Fruit fly (Drosophila melanogaster): ENCODE measurements around the gene HisCl1.

HisCl1 gene

DNA sequence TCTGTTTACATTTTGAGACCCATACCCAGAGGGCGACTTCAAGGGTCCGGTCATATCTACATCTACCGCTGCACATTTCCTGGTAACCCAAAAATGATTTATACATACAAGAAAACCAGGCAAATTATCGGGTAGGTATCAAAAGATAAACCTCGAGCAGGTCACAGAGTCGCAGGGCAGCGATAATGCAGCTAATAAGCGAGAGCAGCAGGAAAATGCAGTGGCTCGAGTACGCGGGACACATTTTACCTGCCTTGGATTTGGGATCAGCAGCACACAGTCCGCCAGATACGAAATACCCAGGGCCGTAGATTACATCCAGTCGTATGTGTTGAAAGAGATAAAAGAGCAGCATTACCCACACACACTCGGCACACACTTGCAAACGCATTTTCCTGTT, 11.8 kb upstream of the HisCl1 start:
- no peak for TF ChIP-seq Ets21C (GFP tag; optimal IDR thresholded peaks at IDR 0.05)
- TF ChIP-seq CG8319 (GFP tag; optimal IDR thresholded peaks at IDR 0.05) = no peak
- no peak for TF ChIP-seq salr (GFP tag; optimal IDR thresholded peaks at IDR 0.05)
- no peak for TF ChIP-seq CG31627 (GFP tag; optimal IDR thresholded peaks at IDR 0.05)
- no peak for TF ChIP-seq CG6854 (GFP tag; optimal IDR thresholded peaks at IDR 0.05)
- TF ChIP-seq lz (GFP tag; optimal IDR thresholded peaks at IDR 0.05) = no peak
- TF ChIP-seq CG10631 (GFP tag; optimal IDR thresholded peaks at IDR 0.05) = no peak
- no peak for TF ChIP-seq Hr4 (GFP tag; optimal IDR thresholded peaks at IDR 0.05)
- TF ChIP-seq Hr38 (GFP tag; optimal IDR thresholded peaks at IDR 0.05) = no peak
- TF ChIP-seq fd59A (GFP tag; optimal IDR thresholded peaks at IDR 0.05) = no peak

dm6 chr3R:11776068-11776767, 10.8 kb upstream of the HisCl1 start:
- TF ChIP-seq fd85E (GFP tag; optimal IDR thresholded peaks at IDR 0.05) (no peak), salr (GFP tag; optimal IDR thresholded peaks at IDR 0.05) (no peak), CG10631 (GFP tag; optimal IDR thresholded peaks at IDR 0.05) (no peak), Hr39 (GFP tag; optimal IDR thresholded peaks at IDR 0.05) (no peak), CG6808 (GFP tag; optimal IDR thresholded peaks at IDR 0.05) (no peak), Eip93F (GFP tag; optimal IDR thresholded peaks at IDR 0.05) (no peak), CG10669 (GFP tag; optimal IDR thresholded peaks at IDR 0.05) (no peak), dsx (GFP tag; optimal IDR thresholded peaks at IDR 0.05; ENCODE audit: poor library complexity, severe bottlenecking) (no peak), CG31627 (GFP tag; optimal IDR thresholded peaks at IDR 0.05) (no peak), Eip78C (GFP tag) (no peak), ss (GFP tag; optimal IDR thresholded peaks at IDR 0.05) (no peak), dac (GFP tag; optimal IDR thresholded peaks at IDR 0.05) (no peak), CG6854 (GFP tag; optimal IDR thresholded peaks at IDR 0.05) (no peak)

DNA sequence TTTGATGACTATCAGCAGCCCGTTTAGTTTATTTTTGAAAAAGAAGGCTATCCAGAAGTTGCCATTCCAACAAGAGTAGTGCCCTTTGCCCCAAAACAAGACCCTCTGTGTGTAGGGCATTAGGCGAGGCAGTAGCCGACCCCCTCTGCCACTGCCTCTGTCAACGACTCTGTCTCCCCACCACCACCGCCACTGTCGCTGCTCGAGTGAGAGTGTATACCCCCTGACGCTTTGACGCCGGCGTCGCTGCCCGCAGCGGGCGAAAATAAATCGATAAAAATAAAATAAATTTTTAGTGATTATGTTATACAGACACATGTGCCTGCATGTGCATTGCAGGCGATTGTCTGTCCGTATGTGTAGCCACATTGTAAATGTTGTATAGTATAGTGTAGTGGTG, 9.9 kb upstream of the HisCl1 start:
- TF ChIP-seq svp (GFP tag) (peak; percentile 57), Eip78C (GFP tag) (peak; percentile 50), fkh (GFP tag; optimal IDR thresholded peaks at IDR 0.05) (no peak), pdm3 (GFP tag; optimal IDR thresholded peaks at IDR 0.05) (no peak), dac (GFP tag; optimal IDR thresholded peaks at IDR 0.05) (no peak), Met (GFP tag; optimal IDR thresholded peaks at IDR 0.05) (no peak), acj6 (GFP tag; optimal IDR thresholded peaks at IDR 0.05) (no peak), CG6163 (GFP tag; IDR thresholded peaks at IDR 0.05) (no peak), CG10669 (GFP tag; optimal IDR thresholded peaks at IDR 0.05) (no peak), CG31627 (GFP tag; optimal IDR thresholded peaks at IDR 0.05) (no peak), fd85E (GFP tag; optimal IDR thresholded peaks at IDR 0.05) (no peak), fd59A (GFP tag; optimal IDR thresholded peaks at IDR 0.05) (no peak), CG7368 (GFP tag; optimal IDR thresholded peaks at IDR 0.05) (no peak), ss (GFP tag; optimal IDR thresholded peaks at IDR 0.05) (no peak), Sox102F (GFP tag; optimal IDR thresholded peaks at IDR 0.05) (no peak), Hr4 (GFP tag; optimal IDR thresholded peaks at IDR 0.05) (no peak), CG32006 (GFP tag; optimal IDR thresholded peaks at IDR 0.05) (peak; percentile 19), eg (GFP tag; IDR thresholded peaks at IDR 0.05) (peak; percentile 41; the same call in 1 of the 3 replicates), CG6792 (GFP tag; optimal IDR thresholded peaks at IDR 0.05) (no peak), Lpt (GFP tag; optimal IDR thresholded peaks at IDR 0.05) (peak; percentile 17), Hr38 (GFP tag; optimal IDR thresholded peaks at IDR 0.05) (no peak), CG8319 (GFP tag; optimal IDR thresholded peaks at IDR 0.05) (no peak), Gug (GFP tag; IDR thresholded peaks at IDR 0.05) (no peak), achi (GFP tag; optimal IDR thresholded peaks at IDR 0.05) (no peak), esn (GFP tag; optimal IDR thresholded peaks at IDR 0.05) (no peak), CG10631 (GFP tag; optimal IDR thresholded peaks at IDR 0.05) (no peak), OdsH (GFP tag; optimal IDR thresholded peaks at IDR 0.05) (no peak), Ets21C (GFP tag; optimal IDR thresholded peaks at IDR 0.05) (no peak), Sox14 (GFP tag; optimal IDR thresholded peaks at IDR 0.05) (no peak), CG9139 (GFP tag; optimal IDR thresholded peaks at IDR 0.05) (no peak), lz (GFP tag; optimal IDR thresholded peaks at IDR 0.05) (no peak), CG11902 (GFP tag; optimal IDR thresholded peaks at IDR 0.05) (no peak), Blimp-1 (GFP tag; optimal IDR thresholded peaks at IDR 0.05) (no peak), CG1621 (tag; optimal IDR thresholded peaks at IDR 0.05) (no peak), topi (GFP tag; optimal IDR thresholded peaks at IDR 0.05) (no peak), vri (GFP tag; optimal IDR thresholded peaks at IDR 0.05) (no peak), Hr39 (GFP tag; optimal IDR thresholded peaks at IDR 0.05) (no peak), spab (GFP tag; optimal IDR thresholded peaks at IDR 0.05) (no peak), Smox (GFP tag; optimal IDR thresholded peaks at IDR 0.05) (no peak), CG6276 (GFP tag; optimal IDR thresholded peaks at IDR 0.05) (no peak)

Measured in whole organism, prepupa.